Fruit fly (Drosophila melanogaster): ENCODE results near the gene CG13375.

CG13375 gene

DNA sequence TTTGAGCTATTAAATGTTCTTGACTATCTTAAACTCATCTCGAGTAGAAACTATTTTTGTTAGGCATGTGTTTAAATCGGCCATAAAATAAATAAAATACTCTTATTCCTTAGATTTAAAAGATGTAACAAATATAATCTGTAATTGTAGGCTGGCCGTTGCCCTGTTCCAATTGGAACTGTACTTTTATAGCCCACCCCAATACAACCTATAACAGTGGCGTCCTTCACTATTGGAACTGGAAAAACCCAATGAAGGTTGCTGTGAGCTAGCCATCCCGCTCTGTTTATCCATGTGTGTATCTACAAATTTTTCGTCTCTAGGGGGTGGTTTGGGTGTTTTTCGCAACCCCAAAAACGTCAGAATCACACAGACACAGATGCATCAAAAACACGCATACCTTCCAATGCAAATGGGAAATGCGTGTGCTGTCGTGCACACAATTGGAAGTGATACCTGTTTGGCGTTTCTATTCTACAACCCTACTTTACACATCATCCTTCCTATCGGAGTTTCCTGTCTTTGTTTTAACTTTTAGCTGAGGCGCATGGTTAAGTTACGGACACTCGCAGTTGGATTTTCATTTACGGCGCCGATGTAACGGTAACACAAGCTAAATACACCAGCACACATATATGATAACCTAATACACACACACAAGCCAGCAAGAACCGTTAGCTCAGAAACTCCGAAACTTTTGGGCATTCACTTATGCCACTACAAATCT lies 16.2 kb downstream of the CG13375 start (continued):
- TF ChIP-seq CG18262 (tag; optimal IDR thresholded peaks at IDR 0.05) (no peak), CG8924 (tag; optimal IDR thresholded peaks at IDR 0.05) (peak; percentile 29), Hand (GFP tag; optimal IDR thresholded peaks at IDR 0.05) (no peak), CG1233 (GFP tag; optimal IDR thresholded peaks at IDR 0.05) (no peak), amos (GFP tag; IDR thresholded peaks at IDR 0.05; ENCODE audit: partially characterized antibody) (no peak), HLH3B (GFP tag; IDR thresholded peaks at IDR 0.05) (no peak), CG30431 (GFP tag; optimal IDR thresholded peaks at IDR 0.05) (no peak), ftz-f1 (GFP tag; optimal IDR thresholded peaks at IDR 0.05) (no peak), CG7357 (GFP tag; IDR thresholded peaks at IDR 0.05) (no peak), HmgD (GFP tag; optimal IDR thresholded peaks at IDR 0.05) (no peak), CG14441 (GFP tag; IDR thresholded peaks at IDR 0.05) (no peak), CG14710 (tag; optimal IDR thresholded peaks at IDR 0.05) (no peak), esg (GFP tag; conservative IDR thresholded peaks at IDR 0.05) (no peak), gce (GFP tag; IDR thresholded peaks at IDR 0.05) (no peak), Dbx (GFP tag; IDR thresholded peaks at IDR 0.05) (no peak), Dp (GFP tag; optimal IDR thresholded peaks at IDR 0.05) (no peak), Camta (GFP tag; optimal IDR thresholded peaks at IDR 0.05) (no peak), insv (GFP tag; optimal IDR thresholded peaks at IDR 0.05) (peak; percentile 53 to 93), sim (GFP tag; IDR thresholded peaks at IDR 0.05) (no peak), CG9437 (GFP tag; optimal IDR thresholded peaks at IDR 0.05) (no peak), slbo (GFP tag; IDR thresholded peaks at IDR 0.05) (peak; percentile 49), usp (GFP tag; optimal IDR thresholded peaks at IDR 0.05) (no peak), CG7556 (GFP tag; optimal IDR thresholded peaks at IDR 0.05) (peak; percentile 12), pnt (GFP tag; optimal IDR thresholded peaks at IDR 0.05) (no peak), D (optimal IDR thresholded peaks at IDR 0.05) (no peak), D (GFP tag; optimal IDR thresholded peaks at IDR 0.05) (no peak), sna (GFP tag; IDR thresholded peaks at IDR 0.05; ENCODE audit: partially characterized antibody) (no peak), sr (GFP tag; IDR thresholded peaks at IDR 0.05) (no peak), slp2 (GFP tag; optimal IDR thresholded peaks at IDR 0.05) (no peak), CG2199 (GFP tag; IDR thresholded peaks at IDR 0.05) (no peak), CG1832 (GFP tag; optimal IDR thresholded peaks at IDR 0.05) (no peak), Ssrp (tag; optimal IDR thresholded peaks at IDR 0.05) (no peak), ewg (GFP tag; optimal IDR thresholded peaks at IDR 0.05) (peak; percentile 27), Vsx1 (GFP tag; optimal IDR thresholded peaks at IDR 0.05) (no peak), lola (GFP tag; optimal IDR thresholded peaks at IDR 0.05) (no peak), corto (GFP tag; optimal IDR thresholded peaks at IDR 0.05) (no peak), CG43689 (GFP tag; IDR thresholded peaks at IDR 0.05) (no peak), Elba2 (GFP tag; optimal IDR thresholded peaks at IDR 0.05) (peak; percentile 75), CG2116 (GFP tag; optimal IDR thresholded peaks at IDR 0.05) (no peak), CG42726 (GFP tag; IDR thresholded peaks at IDR 0.05; ENCODE audit: partially characterized antibody) (no peak), her (GFP tag; optimal IDR thresholded peaks at IDR 0.05) (no peak), CG12744 (GFP tag; optimal IDR thresholded peaks at IDR 0.05) (no peak), Myb (GFP tag; optimal IDR thresholded peaks at IDR 0.05) (no peak), CG3995 (GFP tag; optimal IDR thresholded peaks at IDR 0.05) (no peak), CG30403 (GFP tag; optimal IDR thresholded peaks at IDR 0.05) (peak; percentile 17), Atf-2 (GFP tag; optimal IDR thresholded peaks at IDR 0.05) (no peak), CG2875 (GFP tag; optimal IDR thresholded peaks at IDR 0.05) (no peak), CG10431 (GFP tag; optimal IDR thresholded peaks at IDR 0.05) (no peak), jigr1 (GFP tag; IDR thresholded peaks at IDR 0.05) (no peak), fd96Cb (tag; optimal IDR thresholded peaks at IDR 0.05) (no peak), CG6654 (GFP tag; optimal IDR thresholded peaks at IDR 0.05) (no peak)
